Worm (Caenorhabditis elegans) whole organism, midembryonic: Measurements from ENCODE around the gene W09G12.9.

Experiments
- T22C8.4 ChIP-seq: fragments of 200-800 bp; sonication (Bioruptor generic); IDR thresholded peaks from 2 replicates; pipeline ENCODE4 v1.3.6; 2022; ENCODE audit warnings: missing genetic modification characterization, missing compliant biosample characterization
- cog-1 ChIP-seq: sonication (generic microtip); optimal IDR thresholded peaks from 2 replicates; lab custom pipeline; 2016; ENCODE audit warnings: missing genetic modification characterization, missing compliant biosample characterization
- flt-1 ChIP-seq: fragments of 200-800 bp; sonication (Bioruptor generic); IDR thresholded peaks from 2 replicates; pipeline ENCODE4 v1.3.6; 2022; ENCODE audit warnings: missing genetic modification characterization, missing compliant biosample characterization
- klf-2 ChIP-seq: fragments of 200-800 bp; sonication (Bioruptor generic); conservative IDR thresholded peaks from 2 replicates; pipeline ENCODE4 v1.3.6; 2022; ENCODE audit warnings: missing genetic modification reagents, missing genetic modification characterization, missing compliant biosample characterization
- med-1 ChIP-seq: sonication (generic microtip); optimal IDR thresholded peaks from 2 replicates; lab custom pipeline; 2017; ENCODE audit warnings: missing genetic modification characterization, mild to moderate bottlenecking, missing compliant biosample characterization, antibody characterized with exemption, missing genetic modification reagents; ENCODE audit not compliant: insufficient read depth
- ref-1 ChIP-seq: fragments of 200-800 bp; sonication (Bioruptor generic); conservative IDR thresholded peaks from 2 replicates; pipeline ENCODE4 v1.3.6; 2022; ENCODE audit warnings: missing genetic modification reagents, missing genetic modification characterization, missing compliant biosample characterization
- tab-1 ChIP-seq: fragments of 200-800 bp; sonication (Bioruptor generic); IDR thresholded peaks from 2 replicates; pipeline ENCODE4 v1.3.6; 2022; ENCODE audit warnings: missing genetic modification characterization, missing compliant biosample characterization
- ztf-23 ChIP-seq: fragments of 200-800 bp; sonication (Bioruptor generic); IDR thresholded peaks from 2 replicates; pipeline ENCODE4 v1.3.6; 2022; ENCODE audit warnings: missing genetic modification reagents, missing genetic modification characterization, missing compliant biosample characterization
- ztf-29 ChIP-seq: fragments of 200-800 bp; sonication (Bioruptor generic); IDR thresholded peaks from 2 replicates; pipeline ENCODE4 v1.3.6; 2022; ENCODE audit warnings: missing genetic modification reagents, missing genetic modification characterization, missing compliant biosample characterization

The W09G12.9 gene

DNA sequence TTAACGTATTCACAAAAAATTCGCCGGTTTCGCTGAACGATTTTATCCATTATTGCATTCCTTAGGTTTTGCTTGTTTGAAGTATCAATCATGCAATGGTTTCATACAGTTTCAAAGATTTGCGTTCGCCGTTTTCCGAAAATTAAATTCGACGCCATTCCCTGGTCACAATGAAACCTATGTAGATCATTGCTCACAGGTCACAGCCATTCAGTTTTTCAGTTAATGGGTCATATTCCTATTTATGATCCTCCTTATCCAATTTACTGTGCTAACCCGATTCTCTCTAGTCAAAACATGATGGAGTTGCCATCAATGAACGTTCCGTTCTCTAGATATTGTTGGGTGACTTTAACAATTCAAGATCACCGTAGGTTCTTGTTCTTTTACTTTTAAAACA is 48.5 kb downstream of the W09G12.9 start, which contains the start of gene F38A1.13:
Gene F38A1.13 (plus strand): TSS at position 301 of the 400 bp plus-strand sequence.
- TF ChIP-seq cog-1, result no peak
- TF ChIP-seq ref-1, result no peak
- no peak for TF ChIP-seq ztf-29 (GFP tag; lab: Robert Waterston, UW)
- no peak for TF ChIP-seq klf-2
- TF ChIP-seq tab-1 (GFP tag; lab: Robert Waterston, UW), result no peak
- no peak for TF ChIP-seq med-1 (GFP tag; lab: Kevin White, UChicago)
- TF ChIP-seq T22C8.4 (GFP tag; lab: Robert Waterston, UW), result no peak
- TF ChIP-seq ztf-23, result no peak
- no peak for TF ChIP-seq flt-1

DNA sequence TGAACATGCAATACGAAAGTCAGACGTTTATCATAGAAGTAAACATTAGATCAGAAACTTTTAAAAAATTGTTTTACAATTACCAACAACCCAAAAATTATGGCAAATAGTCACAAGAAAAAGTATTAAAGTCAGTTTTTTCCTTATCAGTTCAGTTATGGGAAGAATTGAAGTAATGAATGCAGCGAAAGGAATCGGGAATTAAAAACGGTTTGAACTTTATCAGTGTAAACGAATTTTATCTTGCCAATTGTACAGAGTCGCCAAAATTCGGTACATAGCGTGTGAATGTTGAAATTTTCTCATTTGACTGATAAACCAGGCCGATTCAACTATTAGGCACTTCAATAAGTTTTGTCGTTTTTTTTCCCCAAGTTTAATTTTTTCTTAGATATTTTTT is 49.7 kb downstream of the W09G12.9 start:
- no peak for TF ChIP-seq flt-1
- no peak for TF ChIP-seq med-1 (GFP tag; lab: Kevin White, UChicago)
- TF ChIP-seq klf-2, result no peak
- no peak for TF ChIP-seq T22C8.4 (GFP tag; lab: Robert Waterston, UW)
- TF ChIP-seq ref-1, result no peak

DNA sequence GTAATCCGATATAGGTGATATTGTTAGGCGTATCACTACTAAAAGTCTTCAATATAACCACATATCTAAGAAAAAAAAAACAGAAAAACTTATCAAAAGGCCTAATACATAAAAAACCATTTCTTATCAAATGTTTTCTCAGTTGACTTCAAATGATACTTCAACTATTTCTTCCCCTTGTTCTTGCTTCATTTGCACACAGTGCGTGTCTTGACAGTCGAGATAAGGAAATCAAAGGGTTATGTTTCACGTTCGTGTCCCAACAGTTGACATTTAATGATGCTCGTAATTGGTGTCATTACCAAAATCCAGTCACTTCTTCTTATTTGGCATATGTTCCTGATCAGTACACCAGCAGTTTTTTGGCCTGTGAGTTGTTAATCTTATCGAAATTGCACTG is 50.3 kb downstream of the W09G12.9 start, which contains the start of gene clec-170:
Gene clec-170 (plus strand): TSS at position 143 of the 400 bp plus-strand sequence.
- no peak for TF ChIP-seq ztf-29 (GFP tag; lab: Robert Waterston, UW)
- TF ChIP-seq flt-1, result no peak
